Worm (Caenorhabditis elegans) whole organism, L2 larva: ENCODE results near the gene hacl-1.

Experiments
- C34F6.9 ChIP-seq: fragments of 150-350 bp; optimal IDR thresholded peaks from 2 replicates; lab custom pipeline; 2014; ENCODE audit warnings: missing biosample characterization, missing genetic modification characterization
- F13H6.1 ChIP-seq: sonication (generic microtip); optimal IDR thresholded peaks from 2 replicates; lab custom pipeline; 2016; ENCODE audit warnings: missing genetic modification characterization, missing compliant biosample characterization
- R02D3.7 ChIP-seq: fragments of 150-350 bp; optimal IDR thresholded peaks from 2 replicates; lab custom pipeline; 2014; ENCODE audit warnings: missing biosample characterization, missing genetic modification characterization
- Y55F3AM.14 ChIP-seq: fragments of 200-800 bp; sonication (Bioruptor generic); optimal IDR thresholded peaks from 2 replicates; lab custom pipeline; 2018; ENCODE audit warnings: mild to moderate bottlenecking, missing genetic modification characterization, missing compliant biosample characterization
- ZK546.5 ChIP-seq: sonication (generic microtip); optimal IDR thresholded peaks from 2 replicates; lab custom pipeline; 2017; ENCODE audit warnings: missing biosample characterization, missing genetic modification characterization
- ama-1 ChIP-seq: fragments of 150-350 bp; optimal IDR thresholded peaks from 2 replicates; lab custom pipeline; 2018; ENCODE audit warnings: inconsistent platforms
- blmp-1 ChIP-seq: sonication (generic microtip); optimal IDR thresholded peaks from 2 replicates; lab custom pipeline; 2017; ENCODE audit warnings: missing genetic modification characterization, mild to moderate bottlenecking, missing compliant biosample characterization, antibody characterized with exemption, moderate library complexity; ENCODE audit not compliant: insufficient read depth
- ceh-16 ChIP-seq: fragments of 150-350 bp; optimal IDR thresholded peaks from 2 replicates; lab custom pipeline; 2014; ENCODE audit warnings: missing biosample characterization, missing genetic modification characterization
- ceh-82 ChIP-seq: fragments of 150-350 bp; optimal IDR thresholded peaks from 2 replicates; lab custom pipeline; 2014; ENCODE audit warnings: missing biosample characterization, missing genetic modification characterization
- crh-2 ChIP-seq: sonication (generic microtip); optimal IDR thresholded peaks from 2 replicates; lab custom pipeline; 2017; ENCODE audit warnings: missing biosample characterization, missing genetic modification characterization
- egl-27 ChIP-seq: sonication (generic microtip); optimal IDR thresholded peaks from 3 replicates; lab custom pipeline; 2017; ENCODE audit warnings: missing biosample characterization, missing genetic modification reagents, missing genetic modification characterization
- elt-1 ChIP-seq: fragments of 150-350 bp; optimal IDR thresholded peaks from 2 replicates; lab custom pipeline; 2014; ENCODE audit warnings: missing biosample characterization, missing genetic modification characterization
- elt-3 ChIP-seq: sonication (generic microtip); optimal IDR thresholded peaks from 2 replicates; lab custom pipeline; 2017; ENCODE audit warnings: missing biosample characterization, missing genetic modification characterization
- fos-1 ChIP-seq: fragments of 150-350 bp; optimal IDR thresholded peaks from 2 replicates; lab custom pipeline; 2014; ENCODE audit warnings: missing biosample characterization, missing genetic modification characterization
- gmeb-1 ChIP-seq: fragments of 150-350 bp; optimal IDR thresholded peaks from 2 replicates; lab custom pipeline; 2014; ENCODE audit warnings: missing biosample characterization, missing genetic modification characterization
- lin-11 ChIP-seq: fragments of 150-350 bp; sonication (generic microtip); optimal IDR thresholded peaks from 2 replicates; lab custom pipeline; 2014; ENCODE audit warnings: missing biosample characterization, missing genetic modification characterization, inconsistent platforms, mixed read lengths
- lin-13 ChIP-seq: fragments of 150-350 bp; optimal IDR thresholded peaks from 2 replicates; lab custom pipeline; 2014; ENCODE audit warnings: missing biosample characterization, missing genetic modification reagents, missing genetic modification characterization
- lsy-2 ChIP-seq, 2 experiments: fragments of 150-350 bp in 1 of 2; sonication (generic microtip) in 1 of 2; optimal IDR thresholded peaks; 2 replicates each; lab custom pipeline; 2014 to 2017; ENCODE audit warnings: missing biosample characterization in 2 of 2, missing genetic modification characterization in 2 of 2
- mab-5 ChIP-seq: fragments of 150-350 bp; optimal IDR thresholded peaks from 2 replicates; lab custom pipeline; 2014; ENCODE audit warnings: missing biosample characterization, missing genetic modification characterization
- mdl-1 ChIP-seq, 2 experiments: fragments of 150-350 bp in 1 of 2; sonication (generic microtip) in 1 of 2; optimal IDR thresholded peaks; 2 replicates each; lab custom pipeline; 2017; ENCODE audit warnings: missing biosample characterization in 2 of 2, missing genetic modification characterization in 2 of 2
- nhr-10 ChIP-seq: sonication (generic microtip); optimal IDR thresholded peaks from 2 replicates; lab custom pipeline; 2017; ENCODE audit warnings: missing biosample characterization, missing genetic modification characterization
- nhr-11 ChIP-seq: fragments of 150-350 bp; optimal IDR thresholded peaks from 2 replicates; lab custom pipeline; 2014; ENCODE audit warnings: missing biosample characterization, missing genetic modification characterization
- nhr-129 ChIP-seq: fragments of 150-350 bp; optimal IDR thresholded peaks from 2 replicates; lab custom pipeline; 2014; ENCODE audit warnings: missing biosample characterization, missing genetic modification characterization
- nhr-21 ChIP-seq: fragments of 150-350 bp; optimal IDR thresholded peaks from 2 replicates; lab custom pipeline; 2014; ENCODE audit warnings: missing biosample characterization, missing genetic modification characterization
- nhr-23 ChIP-seq: fragments of 150-350 bp; optimal IDR thresholded peaks from 2 replicates; lab custom pipeline; 2014; ENCODE audit warnings: missing biosample characterization, missing genetic modification reagents, missing genetic modification characterization
- nhr-237 ChIP-seq: fragments of 150-350 bp; optimal IDR thresholded peaks from 2 replicates; lab custom pipeline; 2014; ENCODE audit warnings: missing biosample characterization, missing genetic modification characterization
- nhr-25 ChIP-seq: fragments of 150-350 bp; sonication (generic microtip); optimal IDR thresholded peaks from 3 replicates; lab custom pipeline; 2014; ENCODE audit warnings: missing biosample characterization, missing genetic modification characterization
- nhr-6 ChIP-seq: fragments of 150-350 bp; optimal IDR thresholded peaks from 2 replicates; lab custom pipeline; 2014; ENCODE audit warnings: missing biosample characterization, missing genetic modification characterization
- nhr-77 ChIP-seq: fragments of 150-350 bp; optimal IDR thresholded peaks from 2 replicates; lab custom pipeline; 2014; ENCODE audit warnings: missing biosample characterization, missing genetic modification characterization
- peb-1 ChIP-seq: fragments of 150-350 bp; optimal IDR thresholded peaks from 2 replicates; lab custom pipeline; 2014; ENCODE audit warnings: missing biosample characterization, missing genetic modification characterization
- sem-4 ChIP-seq: fragments of 150-350 bp; optimal IDR thresholded peaks from 2 replicates; lab custom pipeline; 2014; ENCODE audit warnings: missing biosample characterization, missing genetic modification reagents, missing genetic modification characterization
- sma-3 ChIP-seq: sonication (generic microtip); optimal IDR thresholded peaks from 2 replicates; lab custom pipeline; 2016; ENCODE audit warnings: missing genetic modification reagents, missing genetic modification characterization, missing compliant biosample characterization
- sma-9 ChIP-seq, 2 experiments: fragments of 150-350 bp in 1 of 2; sonication (generic microtip) in 1 of 2; optimal IDR thresholded peaks; 2 replicates each; lab custom pipeline; 2014 to 2016; ENCODE audit warnings: missing genetic modification characterization in 2 of 2, mild to moderate bottlenecking in 1 of 2, missing biosample characterization in 1 of 2, missing compliant biosample characterization in 1 of 2, missing genetic modification reagents in 1 of 2, moderate library complexity in 1 of 2
- unc-39 ChIP-seq: fragments of 150-350 bp; optimal IDR thresholded peaks from 2 replicates; lab custom pipeline; 2014; ENCODE audit warnings: missing biosample characterization, missing genetic modification characterization
- unc-55 ChIP-seq: fragments of 150-350 bp; sonication (generic microtip); optimal IDR thresholded peaks from 3 replicates; lab custom pipeline; 2014; ENCODE audit warnings: missing biosample characterization, missing genetic modification reagents, missing genetic modification characterization
- unc-62 ChIP-seq: fragments of 150-350 bp; optimal IDR thresholded peaks from 2 replicates; lab custom pipeline; 2014; ENCODE audit warnings: missing biosample characterization, missing genetic modification reagents, missing genetic modification characterization
- zag-1 ChIP-seq: fragments of 150-350 bp; optimal IDR thresholded peaks from 2 replicates; lab custom pipeline; 2014; ENCODE audit warnings: missing biosample characterization, missing genetic modification characterization
- ztf-1 ChIP-seq: fragments of 200-800 bp; sonication (Bioruptor generic); conservative IDR thresholded peaks from 2 replicates; pipeline ENCODE4 v1.3.6; 2022; ENCODE audit warnings: missing genetic modification characterization, missing compliant biosample characterization
- ztf-11 ChIP-seq: sonication (generic microtip); optimal IDR thresholded peaks from 2 replicates; lab custom pipeline; 2017; ENCODE audit warnings: missing biosample characterization, missing genetic modification characterization
- ztf-4 ChIP-seq: fragments of 150-350 bp; optimal IDR thresholded peaks from 2 replicates; lab custom pipeline; 2014; ENCODE audit warnings: missing biosample characterization, missing genetic modification characterization

hacl-1 gene

DNA sequence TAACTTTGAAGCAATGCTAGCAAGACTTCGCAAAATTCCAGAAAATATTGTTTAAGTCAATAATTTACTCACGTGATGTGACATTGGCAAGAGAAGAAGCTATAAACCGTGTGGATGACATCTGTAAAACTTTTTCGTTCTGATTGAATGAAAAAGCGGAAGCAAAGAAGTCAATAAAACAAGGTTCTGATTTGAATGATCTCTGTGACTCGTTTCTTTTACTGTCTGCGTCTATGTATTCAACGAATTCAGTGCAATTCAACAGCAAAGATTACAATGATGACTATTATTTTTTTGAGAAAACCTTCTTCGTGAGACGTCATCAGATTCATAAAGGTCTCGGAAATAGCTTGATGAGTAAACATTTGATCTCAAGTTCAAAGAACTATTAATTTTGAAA lies at the start of gene hacl-1:
Gene hacl-1 (minus strand): TSS at position 121 of the 400 bp plus-strand sequence.
- peak; percentile 7 for TF ChIP-seq ztf-4 (tag; lab: Kevin White, UChicago)
- no peak for TF ChIP-seq unc-39 (tag; lab: Kevin White, UChicago)
- TF ChIP-seq unc-55 (GFP tag; lab: Kevin White, UChicago) = no peak
- TF ChIP-seq mdl-1 (tag; optimal IDR thresholded peaks at IDR 0.05; lab: Kevin White, UChicago) = no peak
- no peak for TF ChIP-seq nhr-11 (tag; lab: Kevin White, UChicago)
- TF ChIP-seq sma-9 (GFP tag; optimal IDR thresholded peaks at IDR 0.05; lab: Kevin White, UChicago) = peak; percentile 12
- no peak for TF ChIP-seq sma-9 (tag; optimal IDR thresholded peaks at IDR 0.05; lab: Kevin White, UChicago)
- peak; percentile 71 for TF ChIP-seq nhr-25
- TF ChIP-seq fos-1 (tag; lab: Kevin White, UChicago) = peak; percentile 35
- peak; percentile 63 for TF ChIP-seq sma-3
- peak; percentile 63 for TF ChIP-seq crh-2 (tag; lab: Kevin White, UChicago)
- TF ChIP-seq mab-5 (tag; lab: Kevin White, UChicago) = no peak
- no peak for TF ChIP-seq zag-1 (tag; lab: Kevin White, UChicago)
- TF ChIP-seq nhr-21 = peak; percentile 68
- peak; percentile 19 for TF ChIP-seq C34F6.9 (tag; lab: Kevin White, UChicago)
- peak; percentile 0 to 38 for TF ChIP-seq lsy-2 (tag; optimal IDR thresholded peaks at IDR 0.05; lab: Kevin White, UChicago)
- TF ChIP-seq, all 48 proteins: peak for 9

DNA sequence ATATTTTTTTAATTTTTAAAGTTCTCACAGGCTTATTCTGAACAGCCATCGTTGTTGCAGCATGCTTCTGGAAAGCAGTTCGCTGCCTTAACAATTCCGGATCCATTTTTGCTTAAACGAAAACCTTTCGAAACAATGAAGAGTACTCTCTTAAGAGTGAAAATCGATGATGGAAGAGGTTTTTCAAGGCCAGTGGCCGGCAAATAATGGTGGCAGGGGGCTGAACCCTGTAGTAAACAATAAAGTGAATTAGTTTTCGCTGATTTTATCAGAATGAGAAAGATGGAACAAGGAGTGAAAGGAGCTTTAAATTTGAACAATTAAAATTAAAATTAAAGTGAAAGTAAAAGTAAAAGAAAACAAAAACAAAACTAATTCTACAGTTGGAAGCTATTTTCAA lies 49.6 kb upstream of the hacl-1 start, which contains the start of gene gtf-2E2:
Gene gtf-2E2 (minus strand): TSS at position 111 of the 400 bp plus-strand sequence.
- TF ChIP-seq ama-1 (lab: Kevin White, UChicago) = peak; percentile 11
- no peak for TF ChIP-seq lin-13 (GFP tag; lab: Kevin White, UChicago)
- TF ChIP-seq ztf-4 (tag; lab: Kevin White, UChicago) = no peak
- TF ChIP-seq lin-11 (tag; lab: Kevin White, UChicago) = no peak
- TF ChIP-seq ceh-16 (tag; lab: Kevin White, UChicago) = no peak
- no peak for TF ChIP-seq elt-1 (tag; lab: Kevin White, UChicago)
- TF ChIP-seq nhr-237 (tag; lab: Kevin White, UChicago) = no peak
- TF ChIP-seq unc-55 (GFP tag; lab: Kevin White, UChicago) = peak; percentile 33
- no peak for TF ChIP-seq F13H6.1
- TF ChIP-seq unc-62 (GFP tag; lab: Kevin White, UChicago) = no peak
- TF ChIP-seq elt-3 (tag; lab: Kevin White, UChicago) = no peak
- TF ChIP-seq lsy-2 (tag; optimal IDR thresholded peaks at IDR 0.05; lab: Kevin White, UChicago) = peak in 1 of 2 experiments; percentile 39
- no peak for TF ChIP-seq blmp-1 (tag; lab: Kevin White, UChicago)
- TF ChIP-seq mab-5 (tag; lab: Kevin White, UChicago) = no peak
- no peak for TF ChIP-seq Y55F3AM.14 (GFP tag; lab: Kevin White, UChicago)
- TF ChIP-seq fos-1 (tag; lab: Kevin White, UChicago) = peak; percentile 8
- no peak for TF ChIP-seq nhr-21
- TF ChIP-seq ceh-82 (tag; lab: Kevin White, UChicago) = no peak
- no peak for TF ChIP-seq egl-27
- TF ChIP-seq unc-39 (tag; lab: Kevin White, UChicago) = no peak
- no peak for TF ChIP-seq ztf-11
- TF ChIP-seq C34F6.9 (tag; lab: Kevin White, UChicago) = peak; percentile 66
- TF ChIP-seq ztf-1 (GFP tag; lab: Robert Waterston, UW) = no peak
- TF ChIP-seq nhr-25 = no peak
- no peak for TF ChIP-seq sem-4 (tag; lab: Kevin White, UChicago)
- TF ChIP-seq nhr-23 = no peak
- peak; percentile 20 for TF ChIP-seq nhr-129 (tag; lab: Kevin White, UChicago)
- peak; percentile 25 for TF ChIP-seq crh-2 (tag; lab: Kevin White, UChicago)
- no peak for TF ChIP-seq nhr-10
- no peak for TF ChIP-seq ZK546.5 (tag; lab: Kevin White, UChicago)
- no peak for TF ChIP-seq nhr-6 (tag; lab: Kevin White, UChicago)

DNA sequence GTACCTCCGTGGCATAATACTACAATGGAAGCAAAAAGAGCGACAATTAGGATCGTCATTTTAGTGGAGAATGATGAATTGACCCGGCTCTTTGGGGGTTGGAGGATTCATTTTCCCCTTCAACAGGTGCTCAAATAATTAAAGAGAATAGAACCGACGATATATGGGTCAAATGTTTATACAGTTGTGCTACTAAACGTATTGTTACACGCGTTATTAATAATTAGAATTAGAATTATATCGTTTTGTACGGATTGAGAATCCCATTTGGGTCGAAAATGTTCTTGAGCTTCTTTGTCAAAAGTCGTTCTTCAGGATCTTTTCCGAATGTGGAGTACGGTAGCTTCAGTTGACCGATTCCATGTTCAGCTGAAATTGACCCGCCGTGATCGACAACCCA lies 46.0 kb upstream of the hacl-1 start, which contains the start of gene Y62F5A.9:
Gene Y62F5A.9 (minus strand): TSS at position 101 of the 400 bp plus-strand sequence.
- no peak for TF ChIP-seq blmp-1 (tag; lab: Kevin White, UChicago)
- TF ChIP-seq nhr-21 = no peak
- TF ChIP-seq nhr-25 = no peak
- TF ChIP-seq nhr-10 = no peak
- TF ChIP-seq zag-1 (tag; lab: Kevin White, UChicago) = no peak
- no peak for TF ChIP-seq ZK546.5 (tag; lab: Kevin White, UChicago)
- TF ChIP-seq mdl-1 (tag; optimal IDR thresholded peaks at IDR 0.05; lab: Kevin White, UChicago) = no peak
- TF ChIP-seq lin-11 (tag; lab: Kevin White, UChicago) = no peak
- TF ChIP-seq ztf-4 (tag; lab: Kevin White, UChicago) = no peak
- no peak for TF ChIP-seq peb-1 (tag; lab: Kevin White, UChicago)
- no peak for TF ChIP-seq Y55F3AM.14 (GFP tag; lab: Kevin White, UChicago)
- no peak for TF ChIP-seq R02D3.7 (tag; lab: Kevin White, UChicago)
- TF ChIP-seq F13H6.1 = no peak
- TF ChIP-seq unc-55 (GFP tag; lab: Kevin White, UChicago) = no peak
- TF ChIP-seq gmeb-1 (tag; lab: Kevin White, UChicago) = no peak
- TF ChIP-seq nhr-77 (tag; lab: Kevin White, UChicago) = no peak
- TF ChIP-seq elt-1 (tag; lab: Kevin White, UChicago) = no peak
- TF ChIP-seq C34F6.9 (tag; lab: Kevin White, UChicago) = no peak
